Worm (Caenorhabditis elegans) whole organism, L4 larva: ENCODE measurements around the gene zip-12.

Source experiments
- ama-1 ChIP-seq: fragments of 150-350 bp; optimal IDR thresholded peaks from 2 replicates; lab custom pipeline; 2014; ENCODE audit warnings: inconsistent platforms, mixed read lengths
- ces-1 ChIP-seq: fragments of 150-350 bp; sonication (generic microtip); optimal IDR thresholded peaks from 4 replicates; lab custom pipeline; 2014; ENCODE audit warnings: missing biosample characterization, missing genetic modification reagents, missing genetic modification characterization
- dmd-8 ChIP-seq: fragments of 200-800 bp; sonication (Bioruptor generic); IDR thresholded peaks from 2 replicates; pipeline ENCODE4 v1.3.6; 2022; ENCODE audit warnings: missing genetic modification characterization, missing compliant biosample characterization
- dpl-1 ChIP-seq: fragments of 150-350 bp; optimal IDR thresholded peaks from 2 replicates; lab custom pipeline; 2014; ENCODE audit warnings: missing biosample characterization, missing genetic modification reagents, missing genetic modification characterization
- hif-1 ChIP-seq, 2 experiments: sonication (generic microtip); optimal IDR thresholded peaks; 2 replicates each; lab custom pipeline; 2016 to 2017; ENCODE audit warnings: missing compliant biosample characterization in 2 of 2, missing genetic modification characterization in 2 of 2, missing genetic modification reagents in 2 of 2, missing genotype in 2 of 2, mild to moderate bottlenecking in 1 of 2
- jun-1 ChIP-seq: fragments of 150-350 bp; optimal IDR thresholded peaks from 2 replicates; lab custom pipeline; 2014; ENCODE audit warnings: missing biosample characterization, missing genetic modification reagents, missing genetic modification characterization
- lin-15B ChIP-seq: fragments of 150-350 bp; sonication (generic microtip); optimal IDR thresholded peaks from 3 replicates; lab custom pipeline; 2014; ENCODE audit warnings: missing biosample characterization, missing genetic modification characterization
- nhr-11 ChIP-seq: fragments of 150-350 bp; optimal IDR thresholded peaks from 2 replicates; lab custom pipeline; 2014; ENCODE audit warnings: missing biosample characterization, missing genetic modification characterization
- nhr-42 ChIP-seq: fragments of 200-800 bp; sonication (Bioruptor generic); IDR thresholded peaks from 2 replicates; pipeline ENCODE4 v1.3.6; 2022; ENCODE audit warnings: missing genetic modification characterization, missing compliant biosample characterization
- pha-4 ChIP-seq, 2 experiments: fragments of 150-350 bp in 1 of 2; fragments of 200-800 bp in 1 of 2; sonication (Bioruptor generic) in 1 of 2; IDR thresholded peaks in 1 of 2; optimal IDR thresholded peaks in 1 of 2; 2 replicates each; pipeline versions ENCODE4 v1.3.6 to Lab custom; 2014 to 2022; ENCODE audit warnings: missing genetic modification characterization in 2 of 2, missing genetic modification reagents in 2 of 2, missing biosample characterization in 1 of 2, missing compliant biosample characterization in 1 of 2
- unc-130 ChIP-seq: sonication (generic microtip); optimal IDR thresholded peaks from 2 replicates; lab custom pipeline; 2016; ENCODE audit warnings: missing genetic modification reagents, missing genetic modification characterization, missing compliant biosample characterization
- ztf-11 ChIP-seq: fragments of 150-350 bp; optimal IDR thresholded peaks from 2 replicates; lab custom pipeline; 2014; ENCODE audit warnings: missing biosample characterization, missing genetic modification characterization

- no peak for TF ChIP-seq ces-1 (GFP tag; lab: Kevin White, UChicago)
- TF ChIP-seq ama-1 (lab: Kevin White, UChicago) = no peak
- TF ChIP-seq jun-1 (tag; lab: Kevin White, UChicago) = no peak
- no peak for TF ChIP-seq nhr-42
- no peak for TF ChIP-seq unc-130 (GFP tag; lab: Kevin White, UChicago)
- no peak for TF ChIP-seq hif-1 (tag; optimal IDR thresholded peaks at IDR 0.05; lab: Kevin White, UChicago)
- TF ChIP-seq ztf-11 = no peak
- no peak for TF ChIP-seq pha-4 (GFP tag; IDR thresholded peaks at IDR 0.05; lab: Robert Waterston, UW)
- TF ChIP-seq pha-4 (tag; optimal IDR thresholded peaks at IDR 0.05; lab: Kevin White, UChicago) = no peak
- no peak for TF ChIP-seq dmd-8 (GFP tag; lab: Robert Waterston, UW)
- TF ChIP-seq lin-15B = no peak
- TF ChIP-seq dpl-1 (GFP tag; lab: Kevin White, UChicago) = no peak
- no peak for TF ChIP-seq nhr-11 (tag; lab: Kevin White, UChicago)
Observed at ce11 chrIII:12304805-12305377, 22.8 kb upstream of the zip-12 start.
